Worm (Caenorhabditis elegans) whole organism, young adult: Measurements from ENCODE around the gene prdx-3.

Experiments
- B0035.1 ChIP-seq: sonication (generic microtip); optimal IDR thresholded peaks from 2 replicates; lab custom pipeline; 2016; ENCODE audit warnings: missing genetic modification characterization, mild to moderate bottlenecking, missing compliant biosample characterization, missing genotype, missing genetic modification reagents
- F10E7.11 ChIP-seq: sonication (generic microtip); optimal IDR thresholded peaks from 2 replicates; lab custom pipeline; 2017; ENCODE audit warnings: mild to moderate bottlenecking, missing genetic modification characterization, moderate library complexity, missing compliant biosample characterization
- F33H1.4 ChIP-seq: fragments of 200-800 bp; sonication (Bioruptor generic); IDR thresholded peaks from 2 replicates; pipeline ENCODE4 v1.3.6; 2022; ENCODE audit warnings: missing genetic modification reagents, missing genetic modification characterization, missing compliant biosample characterization
- F55B11.4 ChIP-seq: sonication (generic microtip); optimal IDR thresholded peaks from 2 replicates; lab custom pipeline; 2016; ENCODE audit warnings: missing compliant biosample characterization, missing genetic modification characterization, borderline replicate concordance; ENCODE audit not compliant: insufficient read depth
- T26A5.8 ChIP-seq: sonication (generic microtip); optimal IDR thresholded peaks from 2 replicates; lab custom pipeline; 2016; ENCODE audit warnings: missing genetic modification characterization, missing compliant biosample characterization
- akir-1 ChIP-seq: fragments of 200-800 bp; sonication (Bioruptor generic); optimal IDR thresholded peaks from 2 replicates; lab custom pipeline; 2018; ENCODE audit warnings: mild to moderate bottlenecking, missing genetic modification characterization, moderate library complexity, missing compliant biosample characterization
- aptf-2 ChIP-seq: fragments of 200-800 bp; sonication (Bioruptor generic); conservative IDR thresholded peaks from 2 replicates; pipeline ENCODE4 v1.3.6; 2022; ENCODE audit warnings: missing genetic modification reagents, missing genetic modification characterization, missing compliant biosample characterization
- ccch-3 ChIP-seq: fragments of 200-800 bp; sonication (Bioruptor generic); optimal IDR thresholded peaks from 2 replicates; lab custom pipeline; 2018; ENCODE audit warnings: mild to moderate bottlenecking, missing genetic modification characterization, missing compliant biosample characterization
- cebp-1 ChIP-seq, 2 experiments: fragments of 200-800 bp in 1 of 2; sonication (Bioruptor generic) in 1 of 2; sonication (generic microtip) in 1 of 2; IDR thresholded peaks in 1 of 2; optimal IDR thresholded peaks in 1 of 2; 2 replicates each; pipeline versions ENCODE4 v1.3.6 to Lab custom; 2017 to 2022; ENCODE audit warnings: missing compliant biosample characterization in 2 of 2, missing genetic modification characterization in 2 of 2, mild to moderate bottlenecking in 1 of 2, missing genetic modification reagents in 1 of 2, moderate library complexity in 1 of 2
- ceh-100 ChIP-seq: fragments of 200-800 bp; sonication (Bioruptor generic); IDR thresholded peaks from 2 replicates; pipeline ENCODE4 v1.3.6; 2022; ENCODE audit warnings: missing genetic modification reagents, missing genetic modification characterization, missing compliant biosample characterization
- chd-7 ChIP-seq: sonication (generic microtip); optimal IDR thresholded peaks from 2 replicates; lab custom pipeline; 2016; ENCODE audit warnings: mild to moderate bottlenecking, missing genetic modification characterization, moderate library complexity, missing compliant biosample characterization
- dox-1 ChIP-seq: fragments of 200-800 bp; sonication (Bioruptor generic); IDR thresholded peaks from 2 replicates; pipeline ENCODE4 v1.3.6; 2022; ENCODE audit warnings: missing genetic modification reagents, missing genetic modification characterization, missing compliant biosample characterization
- dpff-1 ChIP-seq: sonication (generic microtip); optimal IDR thresholded peaks from 2 replicates; lab custom pipeline; 2017; ENCODE audit warnings: mild to moderate bottlenecking, missing genetic modification characterization, missing compliant biosample characterization
- ekl-4 ChIP-seq: fragments of 200-800 bp; sonication (Bioruptor generic); IDR thresholded peaks from 2 replicates; pipeline ENCODE4 v1.3.6; 2022; ENCODE audit warnings: missing genetic modification reagents, missing genetic modification characterization, missing compliant biosample characterization
- him-1 ChIP-seq: sonication (generic microtip); optimal IDR thresholded peaks from 2 replicates; lab custom pipeline; 2016; ENCODE audit warnings: missing genotype, missing genetic modification reagents, missing genetic modification characterization, missing compliant biosample characterization
- hmg-20 ChIP-seq: fragments of 200-800 bp; sonication (Bioruptor generic); IDR thresholded peaks from 2 replicates; pipeline ENCODE4 v1.3.6; 2022; ENCODE audit warnings: missing genetic modification reagents, missing genetic modification characterization, missing compliant biosample characterization
- lag-1 ChIP-seq: fragments of 200-800 bp; sonication (Bioruptor generic); IDR thresholded peaks from 2 replicates; pipeline ENCODE4 v1.3.6; 2022; ENCODE audit warnings: missing genetic modification reagents, missing genetic modification characterization, missing compliant biosample characterization
- lin-54 ChIP-seq: fragments of 200-800 bp; sonication (Bioruptor generic); optimal IDR thresholded peaks from 2 replicates; lab custom pipeline; 2018; ENCODE audit warnings: mild to moderate bottlenecking, missing genetic modification characterization, missing compliant biosample characterization
- lsy-27 ChIP-seq: sonication (generic microtip); optimal IDR thresholded peaks from 2 replicates; lab custom pipeline; 2017; ENCODE audit warnings: missing genetic modification characterization, mild to moderate bottlenecking, missing compliant biosample characterization, antibody characterized with exemption, missing genotype, borderline replicate concordance; ENCODE audit not compliant: insufficient read depth
- madf-6 ChIP-seq: fragments of 200-800 bp; sonication (Bioruptor generic); IDR thresholded peaks from 2 replicates; pipeline ENCODE4 v1.3.6; 2022; ENCODE audit warnings: missing genetic modification reagents, missing genetic modification characterization, missing compliant biosample characterization
- mel-28 ChIP-seq: sonication (generic microtip); optimal IDR thresholded peaks from 2 replicates; lab custom pipeline; 2016; ENCODE audit warnings: borderline replicate concordance, mild to moderate bottlenecking, missing genetic modification characterization, missing compliant biosample characterization
- mxl-1 ChIP-seq: sonication (generic microtip); optimal IDR thresholded peaks from 2 replicates; lab custom pipeline; 2016; ENCODE audit warnings: missing genetic modification characterization, missing compliant biosample characterization
- nfya-2 ChIP-seq: fragments of 200-800 bp; sonication (Bioruptor generic); IDR thresholded peaks from 2 replicates; pipeline ENCODE4 v1.3.6; 2022; ENCODE audit warnings: missing genetic modification reagents, missing genetic modification characterization, missing compliant biosample characterization
- nfyb-1 ChIP-seq: fragments of 200-800 bp; sonication (Bioruptor generic); IDR thresholded peaks from 2 replicates; pipeline ENCODE4 v1.3.6; 2022; ENCODE audit warnings: missing genetic modification reagents, missing genetic modification characterization, missing compliant biosample characterization
- pbrm-1 ChIP-seq: fragments of 200-800 bp; sonication (Bioruptor generic); IDR thresholded peaks from 2 replicates; pipeline ENCODE4 v1.3.6; 2022; ENCODE audit warnings: missing genetic modification reagents, missing genetic modification characterization, missing compliant biosample characterization
- rcor-1 ChIP-seq: fragments of 200-800 bp; sonication (Bioruptor generic); IDR thresholded peaks from 2 replicates; pipeline ENCODE4 v1.3.6; 2022; ENCODE audit warnings: missing genetic modification reagents, missing genetic modification characterization, missing compliant biosample characterization
- snpc-1.3 ChIP-seq: sonication (generic microtip); optimal IDR thresholded peaks from 2 replicates; lab custom pipeline; 2017; ENCODE audit warnings: missing genetic modification characterization, mild to moderate bottlenecking, missing compliant biosample characterization, antibody characterized with exemption, moderate library complexity, missing genotype, missing genetic modification reagents; ENCODE audit not compliant: insufficient read depth
- snpc-3.4 ChIP-seq: sonication (generic microtip); optimal IDR thresholded peaks from 2 replicates; lab custom pipeline; 2017; ENCODE audit warnings: missing genetic modification characterization, mild to moderate bottlenecking, missing compliant biosample characterization, antibody characterized with exemption, moderate library complexity, missing genotype, missing genetic modification reagents
- snpc-4 ChIP-seq, 5 experiments: fragments of 150-350 bp in 1 of 5; sonication (generic microtip) in 4 of 5; optimal IDR thresholded peaks; 2 replicates each; lab custom pipeline; 2014 to 2018; ENCODE audit warnings: missing genetic modification characterization in 5 of 5, missing biosample characterization in 3 of 5, antibody characterized with exemption in 2 of 5, mild to moderate bottlenecking in 2 of 5, missing compliant biosample characterization in 2 of 5, missing genotype in 2 of 5, moderate library complexity in 2 of 5, missing genetic modification reagents in 1 of 5
- somi-1 ChIP-seq: fragments of 200-800 bp; sonication (Bioruptor generic); optimal IDR thresholded peaks from 2 replicates; lab custom pipeline; 2018; ENCODE audit warnings: mild to moderate bottlenecking, missing genetic modification characterization, missing compliant biosample characterization
- tbp1 ChIP-seq: fragments of 200-800 bp; sonication (Bioruptor generic); optimal IDR thresholded peaks from 2 replicates; lab custom pipeline; 2018; ENCODE audit warnings: mild to moderate bottlenecking, missing genetic modification characterization, missing compliant biosample characterization
- tbx-9 ChIP-seq: sonication (generic microtip); optimal IDR thresholded peaks from 2 replicates; lab custom pipeline; 2016; ENCODE audit warnings: borderline replicate concordance, missing genetic modification characterization, inconsistent platforms, missing compliant biosample characterization
- tlf-1 ChIP-seq: fragments of 200-800 bp; sonication (Bioruptor generic); optimal IDR thresholded peaks from 2 replicates; lab custom pipeline; 2018; ENCODE audit warnings: mild to moderate bottlenecking, missing genetic modification characterization, missing compliant biosample characterization
- unc-130 ChIP-seq: sonication (generic microtip); optimal IDR thresholded peaks from 2 replicates; lab custom pipeline; 2016; ENCODE audit warnings: missing genetic modification reagents, missing genetic modification characterization, missing compliant biosample characterization
- zim-3 ChIP-seq: sonication (generic microtip); optimal IDR thresholded peaks from 2 replicates; lab custom pipeline; 2017; ENCODE audit warnings: mild to moderate bottlenecking, missing genetic modification characterization, moderate library complexity, missing compliant biosample characterization
- ztf-18 ChIP-seq: sonication (generic microtip); optimal IDR thresholded peaks from 2 replicates; lab custom pipeline; 2016; ENCODE audit warnings: missing genotype, mild to moderate bottlenecking, missing genetic modification characterization, missing compliant biosample characterization
- ztf-25 ChIP-seq: fragments of 200-800 bp; sonication (Bioruptor generic); IDR thresholded peaks from 2 replicates; pipeline ENCODE4 v1.3.6; 2022; ENCODE audit warnings: missing genetic modification reagents, missing genetic modification characterization, missing compliant biosample characterization

prdx-3 gene

DNA sequence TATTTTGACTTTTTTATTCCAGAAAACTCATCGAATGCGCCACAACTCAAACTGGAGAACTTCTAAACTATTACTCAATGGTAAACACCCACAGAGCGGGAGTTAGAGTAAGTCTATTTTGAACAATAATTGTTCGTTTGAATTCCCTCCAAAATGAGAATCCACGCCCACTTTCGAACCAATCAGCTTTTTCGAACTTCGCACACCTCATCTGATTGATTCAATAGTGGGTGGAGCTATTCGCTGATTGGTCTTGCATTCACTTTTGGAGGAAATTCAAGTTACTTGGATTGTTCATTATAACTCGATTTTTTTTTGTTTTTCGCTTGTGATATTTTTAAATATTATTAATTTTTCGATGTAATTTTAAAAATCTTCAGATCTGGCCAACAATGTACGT lies 11.4 kb upstream of the prdx-3 start:
- TF ChIP-seq dox-1 (GFP tag; lab: Robert Waterston, UW) (no peak), nfyb-1 (GFP tag; lab: Robert Waterston, UW) (peak; percentile 93)

DNA sequence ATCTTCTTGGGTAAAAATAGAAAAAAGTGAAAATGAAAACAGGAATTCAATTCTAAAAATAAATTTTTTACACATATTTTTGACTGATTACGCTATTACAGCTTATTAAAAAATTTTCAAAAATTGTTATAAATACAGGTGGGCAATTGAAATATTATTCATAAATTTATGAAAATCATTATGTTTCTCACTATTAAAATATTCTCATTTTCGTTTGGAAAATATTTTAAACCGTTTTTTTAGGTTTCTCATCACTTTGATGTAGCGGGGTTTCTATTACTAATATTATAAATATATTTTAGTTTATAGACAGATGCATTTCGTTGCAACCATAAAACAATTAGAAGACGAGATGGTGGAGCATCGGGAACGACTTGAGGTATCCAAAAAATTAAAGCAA lies 10.1 kb upstream of the prdx-3 start, which contains the start of gene R07E5.5:
R07E5.5 (plus strand) TSS at position 301 of the 400 bp plus-strand sequence.
- TF ChIP-seq mxl-1 (tag; lab: Kevin White, UChicago) (no peak), him-1 (tag; lab: Kevin White, UChicago) (no peak), tlf-1 (no peak)

DNA sequence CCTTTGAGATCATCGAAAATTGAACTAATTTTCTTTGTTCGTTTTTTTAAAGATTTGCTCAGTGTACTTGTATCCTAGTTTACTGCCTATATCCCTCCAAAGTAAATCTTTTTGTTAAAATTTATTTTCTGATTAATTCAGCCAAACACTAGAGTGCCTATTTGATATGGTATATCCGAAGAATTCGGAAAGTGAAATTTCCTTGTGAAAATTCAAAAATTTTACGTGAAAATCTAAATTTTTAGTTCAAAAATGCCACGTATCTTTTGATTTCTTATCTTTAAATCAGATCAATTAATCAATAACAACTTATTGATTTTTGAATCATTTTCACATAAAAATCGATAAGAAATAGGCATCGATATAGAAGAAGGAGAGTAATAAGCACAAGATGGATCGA lies 8.8 kb upstream of the prdx-3 start, which contains the start of gene R07E5.6:
R07E5.6 (plus strand) TSS at position 301 of the 400 bp plus-strand sequence.
- TF ChIP-seq pbrm-1 (GFP tag; lab: Robert Waterston, UW) = no peak
- TF ChIP-seq snpc-1.3 (tag; lab: Kevin White, UChicago) = no peak
- TF ChIP-seq lsy-27 (tag; lab: Kevin White, UChicago) = no peak
- TF ChIP-seq tbx-9 = no peak
- TF ChIP-seq rcor-1 (GFP tag; lab: Robert Waterston, UW) = no peak
- TF ChIP-seq tbp1 (GFP tag; lab: Kevin White, UChicago) = no peak
- no peak for TF ChIP-seq somi-1
- no peak for TF ChIP-seq F55B11.4
- TF ChIP-seq ccch-3 (GFP tag; lab: Kevin White, UChicago) = no peak
- no peak for TF ChIP-seq nfyb-1 (GFP tag; lab: Robert Waterston, UW)
- no peak for TF ChIP-seq snpc-4 (GFP tag; optimal IDR thresholded peaks at IDR 0.05; lab: Kevin White, UChicago)
- TF ChIP-seq snpc-4 (tag; optimal IDR thresholded peaks at IDR 0.05; lab: Kevin White, UChicago) = no peak
- TF ChIP-seq chd-7 (tag; lab: Kevin White, UChicago) = no peak
- TF ChIP-seq hmg-20 (GFP tag; lab: Robert Waterston, UW) = no peak
- TF ChIP-seq ceh-100 (GFP tag; lab: Robert Waterston, UW) = no peak
- no peak for TF ChIP-seq B0035.1 (tag; lab: Kevin White, UChicago)
- TF ChIP-seq ekl-4 (GFP tag; lab: Robert Waterston, UW) = no peak
- no peak for TF ChIP-seq T26A5.8 (tag; lab: Kevin White, UChicago)
- no peak for TF ChIP-seq cebp-1 (GFP tag; IDR thresholded peaks at IDR 0.05; lab: Robert Waterston, UW)
- no peak for TF ChIP-seq cebp-1 (tag; optimal IDR thresholded peaks at IDR 0.05; lab: Kevin White, UChicago)

DNA sequence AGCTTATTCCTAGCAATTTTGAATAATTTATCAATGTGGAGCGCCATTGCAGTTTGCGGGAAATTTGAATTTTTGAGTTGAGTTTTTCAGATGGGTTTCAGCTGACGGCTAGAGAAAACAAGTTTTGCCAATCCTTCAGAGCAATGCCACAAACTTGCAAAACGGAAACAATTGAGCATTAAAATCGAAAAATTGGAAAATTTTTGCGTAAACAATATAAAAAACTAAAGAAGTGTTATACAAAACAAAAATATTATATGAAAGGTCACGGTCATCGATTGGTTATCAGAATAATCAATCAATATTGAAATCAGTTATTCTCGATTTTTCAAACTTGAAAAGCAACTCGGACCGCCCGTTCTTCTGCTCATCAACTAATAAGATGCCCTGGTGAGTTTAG lies 6.1 kb upstream of the prdx-3 start, which contains the start of gene R07E5.15:
R07E5.15 (plus strand) TSS at position 301 of the 400 bp plus-strand sequence.
- TF ChIP-seq F33H1.4 (GFP tag; lab: Robert Waterston, UW) = no peak
- TF ChIP-seq snpc-3.4 (tag; lab: Kevin White, UChicago) = no peak
- TF ChIP-seq dpff-1 (tag; lab: Kevin White, UChicago) = no peak
- no peak for TF ChIP-seq unc-130
- no peak for TF ChIP-seq aptf-2 (GFP tag; lab: Robert Waterston, UW)
- TF ChIP-seq mel-28 (tag; lab: Kevin White, UChicago) = no peak
- no peak for TF ChIP-seq pbrm-1 (GFP tag; lab: Robert Waterston, UW)
- TF ChIP-seq him-1 (tag; lab: Kevin White, UChicago) = no peak
- no peak for TF ChIP-seq zim-3 (tag; lab: Kevin White, UChicago)
- no peak for TF ChIP-seq rcor-1 (GFP tag; lab: Robert Waterston, UW)
- TF ChIP-seq ztf-25 (GFP tag; lab: Robert Waterston, UW) = no peak
- TF ChIP-seq F10E7.11 = no peak
- TF ChIP-seq akir-1 = no peak
- no peak for TF ChIP-seq ceh-100 (GFP tag; lab: Robert Waterston, UW)
- TF ChIP-seq ztf-18 = no peak
- no peak for TF ChIP-seq hmg-20 (GFP tag; lab: Robert Waterston, UW)
- no peak for TF ChIP-seq nfya-2 (GFP tag; lab: Robert Waterston, UW)
- TF ChIP-seq lag-1 = no peak
- TF ChIP-seq madf-6 (GFP tag; lab: Robert Waterston, UW) = no peak
- TF ChIP-seq lin-54 (GFP tag; lab: Kevin White, UChicago) = no peak
